Worm (Caenorhabditis elegans): ENCODE measurements around the gene nhr-208.
"Not testable (repeated sequence)": the region's sequence is repeated elsewhere in the genome, so short reads cannot be mapped to it uniquely, and the experiment has no call there.

- TF ChIP-seq ref-1 (GFP tag; conservative IDR thresholded peaks at IDR 0.05); T22C8.4 (GFP tag; IDR thresholded peaks at IDR 0.05); cog-1 (tag; optimal IDR thresholded peaks at IDR 0.05); tab-1 (GFP tag; IDR thresholded peaks at IDR 0.05); med-1 (GFP tag; optimal IDR thresholded peaks at IDR 0.05; ENCODE audit: insufficient read depth): not testable (repeated sequence)
Measured at ce11 chrV:12131157-12131556, 37.0 kb downstream of the nhr-208 start, which contains the start of gene enpp-1.

Data from whole organism, midembryonic.